Fruit fly (Drosophila melanogaster) whole organism, wandering third instar larva: ENCODE data around the gene CG43703.

Source experiments
- CG32264 ChIP-seq: fragments of 200-800 bp; sonication (Bioruptor generic); optimal IDR thresholded peaks from 2 replicates; lab custom pipeline; 2016; ENCODE audit warnings: missing biosample characterization, missing genetic modification characterization
- CG9705 ChIP-seq: fragments of 200-800 bp; sonication (Bioruptor generic); optimal IDR thresholded peaks from 2 replicates; lab custom pipeline; 2018; ENCODE audit warnings: missing biosample characterization, mild to moderate bottlenecking, missing genetic modification characterization
- CrebA ChIP-seq: fragments of 200-800 bp; sonication (Bioruptor generic); optimal IDR thresholded peaks from 2 replicates; lab custom pipeline; 2016; ENCODE audit warnings: missing biosample characterization, mild to moderate bottlenecking, missing genetic modification characterization, borderline replicate concordance
- Dif ChIP-seq: fragments of 200-275, 200-300 bp; sonication (Bioruptor generic); optimal IDR thresholded peaks from 2 replicates; lab custom pipeline; 2018; ENCODE audit warnings: missing biosample characterization, missing genetic modification characterization; ENCODE audit not compliant: partially characterized antibody
- GATAd ChIP-seq: sonication (Bioruptor generic); optimal IDR thresholded peaks from 2 replicates; lab custom pipeline; 2016; ENCODE audit warnings: missing biosample characterization, missing genetic modification characterization
- HLH106 ChIP-seq: fragments of 200-800 bp; optimal IDR thresholded peaks from 3 replicates; lab custom pipeline; 2019; ENCODE audit warnings: missing biosample characterization, mild to moderate bottlenecking, missing genetic modification characterization, moderate library complexity
- Hnf4 ChIP-seq: fragments of 200-800 bp; sonication (Bioruptor generic); optimal IDR thresholded peaks from 2 replicates; lab custom pipeline; 2016; ENCODE audit warnings: missing biosample characterization, mild to moderate bottlenecking, missing genetic modification characterization
- Hr78 ChIP-seq: fragments of >200 bp; optimal IDR thresholded peaks from 2 replicates; lab custom pipeline; 2017; ENCODE audit warnings: missing biosample characterization, missing genetic modification characterization
- Hr83 ChIP-seq: fragments of 200-300 bp; sonication (Bioruptor generic); optimal IDR thresholded peaks from 2 replicates; lab custom pipeline; 2016; ENCODE audit warnings: missing biosample characterization, mild to moderate bottlenecking, missing genetic modification characterization, moderate library complexity; ENCODE audit not compliant: poor library complexity, severe bottlenecking
- Jra ChIP-seq: sonication (Bioruptor generic); optimal IDR thresholded peaks from 2 replicates; lab custom pipeline; 2016; ENCODE audit warnings: missing biosample characterization, missing genetic modification characterization
- Mio ChIP-seq: sonication (Bioruptor generic); optimal IDR thresholded peaks from 2 replicates; lab custom pipeline; 2016; ENCODE audit warnings: missing biosample characterization, missing genetic modification characterization
- Myc ChIP-seq: fragments of >200 bp; optimal IDR thresholded peaks from 2 replicates; lab custom pipeline; 2017
- N ChIP-seq: fragments of >200 bp; optimal IDR thresholded peaks from 2 replicates; lab custom pipeline; 2018; ENCODE audit warnings: missing biosample characterization, missing external identifiers, missing genetic modification characterization
- Sp1 ChIP-seq: fragments of 200-800 bp; sonication (Bioruptor generic); optimal IDR thresholded peaks from 3 replicates; lab custom pipeline; 2019; ENCODE audit warnings: missing biosample characterization, mild to moderate bottlenecking, missing genetic modification characterization, moderate library complexity
- Vsx2 ChIP-seq: fragments of 200-300, 225-300 bp; sonication (Bioruptor generic); optimal IDR thresholded peaks from 2 replicates; lab custom pipeline; 2018; ENCODE audit warnings: missing biosample characterization, missing genetic modification characterization; ENCODE audit not compliant: partially characterized antibody
- br ChIP-seq: fragments of 200-800 bp; sonication (Bioruptor generic); optimal IDR thresholded peaks from 2 replicates; lab custom pipeline; 2016; ENCODE audit warnings: missing biosample characterization, missing genetic modification characterization
- brk ChIP-seq: fragments of 200-800 bp; sonication (Bioruptor generic); optimal IDR thresholded peaks from 2 replicates; lab custom pipeline; 2016; ENCODE audit warnings: missing biosample characterization, mild to moderate bottlenecking, missing genetic modification characterization
- dl ChIP-seq, 2 experiments: fragments of 175-275, 200-275 bp in 1 of 2; fragments of 200-275 bp in 1 of 2; sonication (Bioruptor generic); optimal IDR thresholded peaks; lab custom pipeline; 2018; ENCODE audit warnings: mild to moderate bottlenecking in 2 of 2, missing biosample characterization in 2 of 2, missing genetic modification characterization in 2 of 2, moderate library complexity in 2 of 2; ENCODE audit not compliant: partially characterized antibody in 2 of 2, insufficient read depth in 1 of 2
- dmrt93B ChIP-seq: fragments of 200-800 bp; sonication (Bioruptor generic); optimal IDR thresholded peaks from 2 replicates; lab custom pipeline; 2018; ENCODE audit warnings: missing biosample characterization, mild to moderate bottlenecking, missing genetic modification characterization
- dsf ChIP-seq: sonication (Bioruptor generic); optimal IDR thresholded peaks from 2 replicates; lab custom pipeline; 2016; ENCODE audit warnings: missing biosample characterization, missing genetic modification characterization, borderline replicate concordance
- foxo ChIP-seq, 2 experiments: fragments of 200-800 bp; sonication (Bioruptor generic); optimal IDR thresholded peaks; 2 replicates in 1 of 2; 3 replicates in 1 of 2; lab custom pipeline; 2016 to 2017; ENCODE audit warnings: missing biosample characterization in 2 of 2, missing genetic modification characterization in 2 of 2
- fru ChIP-seq: fragments of 200-800 bp; sonication (Bioruptor generic); optimal IDR thresholded peaks from 3 replicates; lab custom pipeline; 2016; ENCODE audit warnings: missing biosample characterization, mild to moderate bottlenecking, missing genetic modification characterization
- h ChIP-seq: fragments of 200-800 bp; sonication (Bioruptor generic); optimal IDR thresholded peaks from 3 replicates; lab custom pipeline; 2016; ENCODE audit warnings: missing biosample characterization, mild to moderate bottlenecking, missing genetic modification characterization
- jim ChIP-seq: fragments of 175-275, 200-325 bp; sonication (Bioruptor generic); optimal IDR thresholded peaks from 2 replicates; lab custom pipeline; 2016; ENCODE audit warnings: missing biosample characterization, mild to moderate bottlenecking, missing genetic modification characterization
- lola ChIP-seq: fragments of >200 bp; optimal IDR thresholded peaks from 2 replicates; lab custom pipeline; 2017; ENCODE audit warnings: missing biosample characterization, missing genetic modification characterization
- rgr ChIP-seq: fragments of 200-800 bp; sonication (Bioruptor generic); optimal IDR thresholded peaks from 3 replicates; lab custom pipeline; 2016; ENCODE audit warnings: missing biosample characterization, mild to moderate bottlenecking, missing genetic modification characterization
- sage ChIP-seq: fragments of 200-800 bp; sonication (Bioruptor generic); optimal IDR thresholded peaks from 2 replicates; lab custom pipeline; 2016; ENCODE audit warnings: missing biosample characterization, mild to moderate bottlenecking, missing genetic modification characterization
- sv ChIP-seq: fragments of 200-800 bp; sonication (Bioruptor generic); optimal IDR thresholded peaks from 3 replicates; lab custom pipeline; 2016; ENCODE audit warnings: missing biosample characterization, missing genetic modification characterization
- usp ChIP-seq: fragments of >200 bp; optimal IDR thresholded peaks from 2 replicates; lab custom pipeline; 2017; ENCODE audit warnings: missing biosample characterization, missing genetic modification characterization
- woc ChIP-seq: sonication (Bioruptor generic); optimal IDR thresholded peaks from 2 replicates; lab custom pipeline; 2016; ENCODE audit warnings: missing biosample characterization, mild to moderate bottlenecking, missing genetic modification characterization

The CG43703 gene

DNA sequence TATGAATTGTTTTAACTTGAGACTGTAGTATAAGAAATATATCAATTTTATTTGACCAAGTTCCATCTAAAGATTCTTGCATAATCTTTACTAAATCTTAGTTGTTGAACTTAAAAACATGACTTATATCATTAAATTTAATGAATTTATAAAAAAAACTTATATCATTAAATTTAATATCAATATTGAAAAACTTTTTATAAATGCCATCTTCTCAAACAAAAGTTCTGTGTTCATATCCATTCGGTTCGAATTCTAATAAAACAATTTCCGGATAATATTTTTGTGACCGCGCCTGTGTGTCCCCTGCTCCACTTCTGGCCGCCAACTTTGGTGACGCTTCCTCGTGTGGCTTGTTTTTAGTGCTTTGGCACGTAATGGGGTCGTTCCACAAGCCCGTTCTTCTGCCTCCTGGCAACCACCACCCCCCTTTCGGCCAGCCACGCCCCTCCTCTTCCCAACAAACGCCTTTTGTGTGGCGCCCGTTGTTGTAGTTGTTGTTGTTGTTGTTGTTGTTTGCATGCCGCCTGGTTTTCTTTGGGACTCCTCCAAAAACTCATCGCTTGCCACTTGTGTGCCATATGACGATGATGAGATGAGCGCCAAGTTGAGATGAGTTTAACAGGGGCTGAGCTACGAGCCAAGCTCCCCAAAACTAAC is 28.2 kb upstream of the CG43703 start:
- no peak for TF ChIP-seq CG9705 (GFP tag; lab: Kevin White, UChicago)
- TF ChIP-seq lola: no peak
- no peak for TF ChIP-seq Jra
- TF ChIP-seq Vsx2 (GFP tag; lab: Kevin White, UChicago): no peak

DNA sequence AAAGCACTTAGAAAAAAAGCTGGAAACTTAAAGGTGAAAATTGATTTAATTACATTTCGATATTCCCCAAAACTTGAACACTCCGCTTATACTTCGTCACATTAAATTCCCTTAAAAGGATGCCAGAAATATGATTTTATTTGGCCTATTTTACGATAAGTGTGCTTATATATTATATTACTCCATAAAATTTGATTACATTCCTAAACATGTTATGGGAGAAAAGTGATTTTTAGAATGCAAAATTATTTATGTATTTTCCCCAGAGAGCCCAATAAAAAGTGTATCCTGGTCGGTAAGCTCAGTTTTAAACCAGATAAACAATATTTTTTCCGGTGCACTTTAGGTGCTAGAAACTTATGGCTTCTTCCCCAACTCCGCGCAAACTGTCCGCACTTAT is 27.6 kb upstream of the CG43703 start:
- no peak for TF ChIP-seq Mio (GFP tag; lab: Kevin White, UChicago)
- no peak for TF ChIP-seq N (GFP tag; lab: Kevin White, UChicago)
- no peak for TF ChIP-seq sv (GFP tag; lab: Kevin White, UChicago)
- no peak for TF ChIP-seq CG9705 (GFP tag; lab: Kevin White, UChicago)
- TF ChIP-seq woc (GFP tag; lab: Kevin White, UChicago): no peak
- no peak for TF ChIP-seq usp
- no peak for TF ChIP-seq Sp1
- TF ChIP-seq Hnf4: no peak
- no peak for TF ChIP-seq dsf (GFP tag; lab: Kevin White, UChicago)
- no peak for TF ChIP-seq Dif (GFP tag; lab: Kevin White, UChicago)

DNA sequence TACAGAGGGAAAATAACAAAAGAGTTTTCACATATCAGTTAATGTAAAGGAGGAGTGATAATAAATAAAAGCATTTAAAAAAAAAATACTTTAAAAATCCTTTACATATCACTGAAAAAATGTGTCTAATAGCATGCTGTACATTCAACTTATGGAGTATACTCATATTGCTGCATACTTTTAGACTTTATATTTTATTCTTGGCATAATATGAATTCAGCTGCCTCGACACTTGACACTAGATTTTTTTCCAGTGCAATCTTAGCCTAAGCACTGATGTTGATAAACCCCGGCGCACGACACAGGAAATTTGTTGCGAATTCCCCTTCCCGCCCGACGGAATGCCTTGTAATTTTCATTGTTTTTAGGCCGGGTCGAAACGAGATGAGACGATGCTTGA is 24.9 kb upstream of the CG43703 start:
- TF ChIP-seq foxo (GFP tag; optimal IDR thresholded peaks at IDR 0.05; lab: Kevin White, UChicago) (no peak), Hnf4 (no peak), Dif (GFP tag; lab: Kevin White, UChicago) (no peak), sv (GFP tag; lab: Kevin White, UChicago) (no peak), Hr83 (no peak), rgr (GFP tag; lab: Kevin White, UChicago) (no peak), woc (GFP tag; lab: Kevin White, UChicago) (no peak), Mio (GFP tag; lab: Kevin White, UChicago) (no peak), h (no peak), dl (GFP tag; optimal IDR thresholded peaks at IDR 0.05; lab: Kevin White, UChicago; ENCODE audit: insufficient read depth in 1 of 2, partially characterized antibody in 2 of 2) (no peak), CG32264 (GFP tag; lab: Kevin White, UChicago) (no peak)

DNA sequence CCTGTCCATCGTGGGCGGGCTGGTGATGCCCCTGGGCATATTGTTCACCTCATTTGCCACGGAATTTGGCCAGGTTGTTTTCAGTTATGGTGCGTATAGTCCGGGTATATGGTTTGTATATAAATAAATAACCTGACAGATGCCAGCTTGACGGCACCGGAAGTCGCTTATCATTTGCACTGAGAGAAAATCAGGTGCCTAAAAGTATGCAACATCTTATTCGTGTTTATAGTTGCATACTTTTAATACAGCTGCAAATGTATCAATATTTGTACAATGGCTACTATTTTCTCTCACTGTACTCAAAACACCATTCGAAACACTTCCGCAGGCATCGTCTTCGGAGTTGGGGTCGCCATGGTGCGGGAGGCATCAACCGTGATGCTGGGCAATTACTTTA is 16.6 kb upstream of the CG43703 start:
- no peak for TF ChIP-seq Hnf4
- TF ChIP-seq CrebA (GFP tag; lab: Kevin White, UChicago): no peak
- TF ChIP-seq rgr (GFP tag; lab: Kevin White, UChicago): peak; percentile 16
- TF ChIP-seq fru (GFP tag; lab: Kevin White, UChicago): no peak
- TF ChIP-seq sv (GFP tag; lab: Kevin White, UChicago): no peak
- no peak for TF ChIP-seq dsf (GFP tag; lab: Kevin White, UChicago)
- TF ChIP-seq dl (GFP tag; optimal IDR thresholded peaks at IDR 0.05; lab: Kevin White, UChicago; ENCODE audit: insufficient read depth in 1 of 2, partially characterized antibody in 2 of 2): no peak
- TF ChIP-seq jim (GFP tag; lab: Kevin White, UChicago): no peak
- peak; percentile 31 for TF ChIP-seq Myc (lab: Kevin White, UChicago)
- TF ChIP-seq h: peak; percentile 3
- TF ChIP-seq sage (GFP tag; lab: Kevin White, UChicago): no peak
- no peak for TF ChIP-seq Hr83
- TF ChIP-seq Dif (GFP tag; lab: Kevin White, UChicago): no peak
- TF ChIP-seq br (GFP tag; lab: Kevin White, UChicago): no peak
- no peak for TF ChIP-seq GATAd (GFP tag; lab: Kevin White, UChicago)
- TF ChIP-seq Mio (GFP tag; lab: Kevin White, UChicago): no peak
- TF ChIP-seq N (GFP tag; lab: Kevin White, UChicago): no peak
- TF ChIP-seq foxo (GFP tag; optimal IDR thresholded peaks at IDR 0.05; lab: Kevin White, UChicago): no peak

DNA sequence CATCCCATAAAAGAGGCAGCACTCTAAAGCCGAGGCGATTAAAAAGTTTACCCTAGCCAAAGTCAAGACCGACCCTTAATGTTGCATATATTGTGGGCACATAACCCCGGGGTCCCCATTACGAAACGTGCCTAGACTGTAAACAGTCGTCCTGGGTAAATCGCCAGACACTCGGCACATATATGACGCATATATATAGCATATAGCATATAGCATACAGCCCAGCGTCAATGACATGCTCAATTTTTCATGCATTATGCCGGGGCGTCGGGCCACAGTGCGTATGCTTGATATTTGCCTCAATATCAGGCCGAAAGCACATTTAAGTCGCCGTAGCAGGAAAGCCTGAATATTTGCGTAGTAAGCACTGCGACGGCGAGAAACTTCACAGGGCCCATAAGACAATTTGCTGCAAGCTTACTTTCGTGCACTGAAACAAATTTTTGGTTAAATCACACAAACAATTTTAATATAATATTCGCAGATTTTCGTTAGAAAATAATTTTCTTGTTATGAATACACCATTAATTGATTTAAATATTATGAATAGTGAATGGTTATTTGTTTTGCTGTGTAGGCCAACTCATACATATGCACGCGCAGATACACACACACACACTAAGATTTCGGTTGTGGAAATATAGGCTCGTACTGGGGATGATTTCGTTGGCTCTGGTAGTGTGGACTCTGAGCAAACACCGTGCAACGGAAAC is 10.3 kb upstream of the CG43703 start:
- TF ChIP-seq GATAd (GFP tag; lab: Kevin White, UChicago): no peak
- no peak for TF ChIP-seq Jra
- TF ChIP-seq dmrt93B (GFP tag; lab: Kevin White, UChicago): no peak
- no peak for TF ChIP-seq Hr83
- no peak for TF ChIP-seq Dif (GFP tag; lab: Kevin White, UChicago)
- TF ChIP-seq CG9705 (GFP tag; lab: Kevin White, UChicago): no peak
- TF ChIP-seq sv (GFP tag; lab: Kevin White, UChicago): no peak
- no peak for TF ChIP-seq dsf (GFP tag; lab: Kevin White, UChicago)
- TF ChIP-seq HLH106 (tag; lab: Kevin White, UChicago): no peak
- TF ChIP-seq dl (GFP tag; optimal IDR thresholded peaks at IDR 0.05; lab: Kevin White, UChicago; ENCODE audit: insufficient read depth in 1 of 2, partially characterized antibody in 2 of 2): no peak
- TF ChIP-seq sage (GFP tag; lab: Kevin White, UChicago): no peak
- no peak for TF ChIP-seq Sp1
- no peak for TF ChIP-seq woc (GFP tag; lab: Kevin White, UChicago)
- TF ChIP-seq Hr78 (GFP tag; lab: Kevin White, UChicago): no peak
- no peak for TF ChIP-seq brk (GFP tag; lab: Kevin White, UChicago)
- TF ChIP-seq, all 38 proteins: peak for 0
